Worm (Caenorhabditis elegans) whole organism, L3 larva: ENCODE data around the gene R52.6.

Experiments
- R02D3.7 ChIP-seq: fragments of 150-350 bp; optimal IDR thresholded peaks from 2 replicates; lab custom pipeline; 2014; ENCODE audit warnings: missing biosample characterization, missing genetic modification characterization
- ZK546.5 ChIP-seq: sonication (generic microtip); optimal IDR thresholded peaks from 2 replicates; lab custom pipeline; 2017; ENCODE audit warnings: missing biosample characterization, missing genetic modification characterization
- aly-2 ChIP-seq: fragments of 150-350 bp; optimal IDR thresholded peaks from 2 replicates; lab custom pipeline; 2014; ENCODE audit warnings: missing biosample characterization, missing genetic modification characterization
- ceh-82 ChIP-seq: fragments of 150-350 bp; optimal IDR thresholded peaks from 2 replicates; lab custom pipeline; 2014; ENCODE audit warnings: missing biosample characterization, missing genetic modification characterization
- elt-2 ChIP-seq: sonication (generic microtip); optimal IDR thresholded peaks from 2 replicates; lab custom pipeline; 2016; ENCODE audit warnings: missing genetic modification reagents, mild to moderate bottlenecking, missing genetic modification characterization, missing compliant biosample characterization
- fkh-10 ChIP-seq: sonication (generic microtip); optimal IDR thresholded peaks from 2 replicates; lab custom pipeline; 2017; ENCODE audit warnings: missing biosample characterization, missing genetic modification reagents, missing genetic modification characterization
- fos-1 ChIP-seq: fragments of 150-350 bp; optimal IDR thresholded peaks from 2 replicates; lab custom pipeline; 2014; ENCODE audit warnings: missing biosample characterization, missing genetic modification characterization
- lin-15B ChIP-seq: fragments of 150-350 bp; optimal IDR thresholded peaks from 2 replicates; lab custom pipeline; 2014; ENCODE audit warnings: missing biosample characterization, missing genetic modification characterization
- lin-39 ChIP-seq: fragments of 150-350 bp; optimal IDR thresholded peaks from 2 replicates; lab custom pipeline; 2018; ENCODE audit warnings: missing biosample characterization, missing genetic modification reagents, missing genetic modification characterization
- lsy-12 ChIP-seq: sonication (generic microtip); optimal IDR thresholded peaks from 2 replicates; lab custom pipeline; 2016; ENCODE audit warnings: mild to moderate bottlenecking, missing genetic modification characterization, missing compliant biosample characterization
- mml-1 ChIP-seq: fragments of 150-350 bp; sonication (generic microtip); optimal IDR thresholded peaks from 3 replicates; lab custom pipeline; 2014; ENCODE audit warnings: missing biosample characterization, missing genetic modification characterization
- nfya-1 ChIP-seq: sonication (generic microtip); optimal IDR thresholded peaks from 2 replicates; lab custom pipeline; 2017; ENCODE audit warnings: missing genetic modification characterization, mild to moderate bottlenecking, missing compliant biosample characterization, antibody characterized with exemption, moderate library complexity; ENCODE audit not compliant: insufficient read depth
- nhr-11 ChIP-seq: fragments of 150-350 bp; optimal IDR thresholded peaks from 2 replicates; lab custom pipeline; 2014; ENCODE audit warnings: missing biosample characterization, missing genetic modification characterization
- nhr-12 ChIP-seq: fragments of 150-350 bp; optimal IDR thresholded peaks from 2 replicates; lab custom pipeline; 2014; ENCODE audit warnings: missing biosample characterization, missing genetic modification characterization
- nhr-23 ChIP-seq: fragments of 150-350 bp; optimal IDR thresholded peaks from 2 replicates; lab custom pipeline; 2014; ENCODE audit warnings: missing biosample characterization, missing genetic modification reagents, missing genetic modification characterization
- nhr-237 ChIP-seq: fragments of 150-350 bp; optimal IDR thresholded peaks from 2 replicates; lab custom pipeline; 2014; ENCODE audit warnings: missing biosample characterization, missing genetic modification characterization
- nhr-25 ChIP-seq: sonication (generic microtip); optimal IDR thresholded peaks from 2 replicates; lab custom pipeline; 2017; ENCODE audit warnings: missing biosample characterization, missing genetic modification characterization
- nhr-28 ChIP-seq: fragments of 150-350 bp; optimal IDR thresholded peaks from 2 replicates; lab custom pipeline; 2014; ENCODE audit warnings: missing biosample characterization, missing genetic modification characterization
- nhr-43 ChIP-seq: sonication (generic microtip); optimal IDR thresholded peaks from 2 replicates; lab custom pipeline; 2016; ENCODE audit warnings: mild to moderate bottlenecking, missing genetic modification characterization, missing compliant biosample characterization; ENCODE audit not compliant: poor library complexity, severe bottlenecking
- nhr-67 ChIP-seq: fragments of 150-350 bp; optimal IDR thresholded peaks from 2 replicates; lab custom pipeline; 2014; ENCODE audit warnings: missing biosample characterization, missing genetic modification characterization
- nhr-77 ChIP-seq: fragments of 150-350 bp; optimal IDR thresholded peaks from 2 replicates; lab custom pipeline; 2014; ENCODE audit warnings: missing biosample characterization, missing genetic modification characterization
- pha-4 ChIP-seq: fragments of 150-350 bp; optimal IDR thresholded peaks from 2 replicates; lab custom pipeline; 2014; ENCODE audit warnings: missing biosample characterization, missing genetic modification reagents, missing genetic modification characterization
- pqm-1 ChIP-seq: fragments of 150-350 bp; optimal IDR thresholded peaks from 2 replicates; lab custom pipeline; 2017; ENCODE audit warnings: missing biosample characterization, missing genetic modification characterization, inconsistent platforms
- sea-2 ChIP-seq: fragments of 150-350 bp; sonication (generic microtip); optimal IDR thresholded peaks from 4 replicates; lab custom pipeline; 2014; ENCODE audit warnings: missing biosample characterization, missing genetic modification reagents, missing genetic modification characterization
- skn-1 ChIP-seq: fragments of 150-350 bp; optimal IDR thresholded peaks from 2 replicates; lab custom pipeline; 2014; ENCODE audit warnings: missing biosample characterization, missing genetic modification characterization
- unc-62 ChIP-seq: fragments of 150-350 bp; sonication (generic microtip); optimal IDR thresholded peaks from 4 replicates; lab custom pipeline; 2014; ENCODE audit warnings: missing biosample characterization, missing genetic modification reagents, missing genetic modification characterization

Gene R52.6

DNA sequence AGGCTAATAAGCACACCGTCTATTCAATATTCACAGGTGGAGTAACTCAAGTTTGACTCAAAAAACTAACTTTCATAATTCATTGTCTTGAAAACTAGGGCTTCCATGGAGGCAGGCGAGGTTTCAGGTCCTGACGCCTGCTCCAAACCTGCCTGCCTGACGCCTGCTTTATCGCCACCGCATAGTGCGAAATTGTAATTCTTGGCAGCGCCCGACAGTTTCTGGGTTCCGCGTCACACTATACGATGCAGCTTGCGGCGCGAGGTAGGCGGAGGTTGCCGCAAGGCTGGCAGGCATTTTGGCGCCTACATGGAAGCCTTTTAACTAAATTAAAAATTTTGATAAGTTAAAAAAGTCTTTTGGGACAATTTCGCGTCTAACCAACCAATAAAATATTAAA lies 25.6 kb downstream of the R52.6 start:
- TF ChIP-seq unc-62 (GFP tag; lab: Kevin White, UChicago): no peak

DNA sequence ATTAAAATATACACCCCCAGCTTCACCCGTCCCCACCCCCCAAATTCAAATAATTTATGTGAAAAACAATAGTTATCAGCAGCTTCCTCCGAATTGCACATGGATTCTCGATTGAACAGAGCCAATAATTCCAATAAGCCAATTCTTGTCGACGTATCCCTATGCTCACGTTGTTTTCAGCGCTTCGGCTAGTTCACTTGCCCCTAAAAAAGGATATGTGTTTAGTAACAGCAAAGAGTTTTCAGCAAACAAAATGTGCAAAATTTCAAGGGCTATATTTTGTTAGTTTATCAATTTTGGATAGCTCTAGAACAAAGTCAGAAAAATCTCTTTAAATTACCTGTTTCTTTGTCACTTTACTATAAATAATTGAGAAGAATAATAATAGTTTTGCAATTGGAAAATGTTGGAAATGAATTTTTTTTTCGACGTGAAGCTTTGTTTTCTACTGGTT lies 29.1 kb downstream of the R52.6 start, which contains the start of the genes T16A1.5 and fbxc-49:
Gene T16A1.5, minus strand, starts transcription at position 101 of the 454 bp plus-strand sequence.
Gene fbxc-49, plus strand, starts transcription at position 404 of the 454 bp plus-strand sequence.
- TF ChIP-seq skn-1 (tag; lab: Kevin White, UChicago) (no peak), nhr-23 (tag; lab: Kevin White, UChicago) (no peak), nhr-43 (no peak), nhr-237 (tag; lab: Kevin White, UChicago) (no peak), fos-1 (tag; lab: Kevin White, UChicago) (no peak), sea-2 (no peak), ZK546.5 (tag; lab: Kevin White, UChicago) (no peak), pha-4 (tag; lab: Kevin White, UChicago) (no peak), nhr-28 (no peak), nhr-77 (tag; lab: Kevin White, UChicago) (no peak), aly-2 (no peak), nhr-11 (tag; lab: Kevin White, UChicago) (no peak)

DNA sequence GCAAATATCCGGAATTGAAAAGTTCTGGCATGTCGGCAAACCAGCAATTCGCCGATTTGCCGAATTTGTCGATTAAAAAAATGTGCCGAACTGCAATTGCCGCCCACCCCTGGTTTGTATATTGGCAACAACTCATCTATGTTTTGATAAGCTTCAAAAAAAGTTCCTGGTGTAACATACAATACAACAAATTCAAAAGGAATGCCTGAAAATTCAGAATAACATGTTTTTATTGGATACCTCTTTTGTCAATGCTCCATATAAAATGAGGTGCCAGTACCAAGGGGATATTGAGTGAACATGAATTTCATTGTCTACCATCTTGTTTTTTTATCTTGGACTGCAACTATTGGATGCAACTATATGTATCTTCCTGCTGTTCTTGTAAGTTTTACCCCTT lies 31.6 kb downstream of the R52.6 start, which contains the start of gene T16A1.4:
Gene T16A1.4, plus strand, starts transcription at position 301 of the 400 bp plus-strand sequence.
- no peak for TF ChIP-seq elt-2 (tag; lab: Kevin White, UChicago)
- no peak for TF ChIP-seq unc-62 (GFP tag; lab: Kevin White, UChicago)
- TF ChIP-seq, all 47 proteins: peak for 0

- TF ChIP-seq lin-15B (tag; lab: Kevin White, UChicago) (no peak), nhr-28 (no peak), nhr-23 (tag; lab: Kevin White, UChicago) (no peak), ZK546.5 (tag; lab: Kevin White, UChicago) (no peak), lin-39 (tag; lab: Kevin White, UChicago) (no peak), mml-1 (tag; lab: Kevin White, UChicago) (no peak), nhr-237 (tag; lab: Kevin White, UChicago) (no peak), sea-2 (no peak), nhr-77 (tag; lab: Kevin White, UChicago) (no peak), fkh-10 (GFP tag; lab: Kevin White, UChicago) (no peak)
Measured at ce11 chrII:2080425-2080824, 32.4 kb downstream of the R52.6 start, which contains the start of gene F07E5.9. Gene F07E5.9, minus strand, starts transcription at chrII:2080525.

- TF ChIP-seq nfya-1 (tag; lab: Kevin White, UChicago): no peak
- TF ChIP-seq ceh-82 (tag; lab: Kevin White, UChicago): no peak
- TF ChIP-seq lin-15B (tag; lab: Kevin White, UChicago): no peak
- TF ChIP-seq nhr-25 (tag; lab: Kevin White, UChicago): no peak
- no peak for TF ChIP-seq nhr-23 (tag; lab: Kevin White, UChicago)
- no peak for TF ChIP-seq nhr-28
- no peak for TF ChIP-seq lsy-12 (tag; lab: Kevin White, UChicago)
- TF ChIP-seq nhr-237 (tag; lab: Kevin White, UChicago): no peak
- no peak for TF ChIP-seq nhr-67 (tag; lab: Kevin White, UChicago)
- TF ChIP-seq pqm-1 (tag; lab: Kevin White, UChicago): no peak
- no peak for TF ChIP-seq R02D3.7 (tag; lab: Kevin White, UChicago)
Measured at ce11 chrII:2076467-2076866, 36.4 kb downstream of the R52.6 start.

DNA sequence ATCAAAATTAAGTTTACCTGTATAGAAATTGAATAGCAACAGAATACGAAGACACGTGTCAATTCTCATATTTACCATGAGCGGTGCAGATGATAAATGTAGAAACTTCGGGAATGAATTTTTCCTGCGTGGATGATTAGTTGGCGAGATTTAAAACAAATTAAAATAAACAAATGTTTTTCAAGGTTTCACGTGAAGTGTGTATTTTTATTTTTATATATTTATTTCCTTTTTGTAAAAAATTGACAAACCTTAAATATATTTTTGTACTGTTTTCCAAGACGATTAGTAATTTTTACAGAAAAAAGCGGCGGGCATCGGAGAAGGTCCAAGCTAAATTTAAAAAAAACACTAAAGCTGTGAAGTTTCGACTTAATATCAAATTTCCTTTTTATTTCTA lies 37.3 kb downstream of the R52.6 start, which contains the start of gene F07E5.8:
Gene F07E5.8, minus strand, starts transcription at position 101 of the 400 bp plus-strand sequence.
- TF ChIP-seq nhr-25 (tag; lab: Kevin White, UChicago): no peak

ce11 chrII:2071429-2071828 lies 41.4 kb downstream of the R52.6 start, which contains the start of gene F07E5.7:
Gene F07E5.7, minus strand, starts transcription at chrII:2071529.
- TF ChIP-seq nhr-12 (tag; lab: Kevin White, UChicago) (no peak), fos-1 (tag; lab: Kevin White, UChicago) (no peak), mml-1 (tag; lab: Kevin White, UChicago) (no peak)
- TF ChIP-seq, all 47 proteins: peak for 0
